Worm (Caenorhabditis elegans): ENCODE data around the gene decr-1.2.

The decr-1.2 gene

ce11 chrII:8593840-8594625 is 48.6 kb downstream of the decr-1.2 start, which contains the start of gene aptf-3:
Gene aptf-3, plus strand, starts transcription at chrII:8594190.
- TF ChIP-seq R02D3.7 (tag; optimal IDR thresholded peaks at IDR 0.05) (no peak), nhr-76 (tag; optimal IDR thresholded peaks at IDR 0.05) (no peak), daf-12 (tag; optimal IDR thresholded peaks at IDR 0.05) (no peak), hmg-11 (tag; optimal IDR thresholded peaks at IDR 0.05) (no peak), tbx-2 (tag; optimal IDR thresholded peaks at IDR 0.05) (no peak), ztf-4 (tag; optimal IDR thresholded peaks at IDR 0.05) (no peak), sea-2 (GFP tag; optimal IDR thresholded peaks at IDR 0.05) (no peak), unc-62 (GFP tag; optimal IDR thresholded peaks at IDR 0.05) (no peak), mml-1 (tag; optimal IDR thresholded peaks at IDR 0.05) (no peak), egl-5 (tag; optimal IDR thresholded peaks at IDR 0.05) (no peak), ceh-9 (tag; optimal IDR thresholded peaks at IDR 0.05) (no peak), zag-1 (tag; optimal IDR thresholded peaks at IDR 0.05) (no peak), nhr-12 (tag; optimal IDR thresholded peaks at IDR 0.05) (no peak), mdl-1 (tag; optimal IDR thresholded peaks at IDR 0.05) (no peak), jun-1 (tag; optimal IDR thresholded peaks at IDR 0.05) (no peak), lsy-12 (tag; optimal IDR thresholded peaks at IDR 0.05) (no peak), nhr-23 (tag; optimal IDR thresholded peaks at IDR 0.05) (no peak)

Measured in whole organism, L3 larva.